Worm (Caenorhabditis elegans) whole organism, young adult: ENCODE data around the gene sng-1.

Experiments used
- B0261.1 ChIP-seq: sonication (generic microtip); optimal IDR thresholded peaks from 2 replicates; lab custom pipeline; 2016; ENCODE audit warnings: mild to moderate bottlenecking, missing genetic modification characterization, moderate library complexity, missing compliant biosample characterization
- F37B4.10 ChIP-seq: fragments of 200-800 bp; sonication (Bioruptor generic); IDR thresholded peaks from 2 replicates; pipeline ENCODE4 v1.3.6; 2022; ENCODE audit warnings: missing genetic modification characterization, missing compliant biosample characterization
- T26A5.8 ChIP-seq: sonication (generic microtip); optimal IDR thresholded peaks from 2 replicates; lab custom pipeline; 2016; ENCODE audit warnings: missing genetic modification characterization, missing compliant biosample characterization
- Y53G8AR.9 ChIP-seq: fragments of 200-800 bp; sonication (Bioruptor generic); conservative IDR thresholded peaks from 2 replicates; pipeline ENCODE4 v1.3.6; 2022; ENCODE audit warnings: missing genetic modification reagents, missing genetic modification characterization, missing compliant biosample characterization
- ZK185.1 ChIP-seq: sonication (generic microtip); optimal IDR thresholded peaks from 2 replicates; lab custom pipeline; 2016; ENCODE audit warnings: mild to moderate bottlenecking, missing genetic modification characterization, missing compliant biosample characterization; ENCODE audit not compliant: poor library complexity, severe bottlenecking
- ama-1 ChIP-seq, 3 experiments: fragments of 150-350 bp in 1 of 3; sonication (generic microtip) in 2 of 3; optimal IDR thresholded peaks; 2 replicates each; lab custom pipeline; 2014 to 2018; ENCODE audit warnings: missing biosample characterization in 2 of 3, missing genetic modification characterization in 2 of 3, missing genetic modification reagents in 2 of 3
- aptf-2 ChIP-seq: fragments of 200-800 bp; sonication (Bioruptor generic); conservative IDR thresholded peaks from 2 replicates; pipeline ENCODE4 v1.3.6; 2022; ENCODE audit warnings: missing genetic modification reagents, missing genetic modification characterization, missing compliant biosample characterization
- atf-7 ChIP-seq: sonication (generic microtip); optimal IDR thresholded peaks from 2 replicates; lab custom pipeline; 2017; ENCODE audit warnings: mild to moderate bottlenecking, missing genetic modification characterization, missing compliant biosample characterization
- bed-1 ChIP-seq: fragments of 200-800 bp; sonication (Bioruptor generic); IDR thresholded peaks from 2 replicates; pipeline ENCODE4 v1.3.6; 2022; ENCODE audit warnings: missing genetic modification reagents, missing genetic modification characterization, missing compliant biosample characterization
- bed-2 ChIP-seq: fragments of 200-800 bp; sonication (Bioruptor generic); IDR thresholded peaks from 2 replicates; pipeline ENCODE4 v1.3.6; 2022; ENCODE audit warnings: missing genetic modification reagents, missing genetic modification characterization, missing compliant biosample characterization
- ceh-58 ChIP-seq: fragments of 200-800 bp; sonication (Bioruptor generic); IDR thresholded peaks from 2 replicates; pipeline ENCODE4 v1.3.6; 2022; ENCODE audit warnings: missing genetic modification characterization, missing compliant biosample characterization
- die-1 ChIP-seq: sonication (generic microtip); optimal IDR thresholded peaks from 2 replicates; lab custom pipeline; 2016; ENCODE audit warnings: missing genotype, mild to moderate bottlenecking, missing genetic modification characterization, missing compliant biosample characterization
- ekl-4 ChIP-seq: fragments of 200-800 bp; sonication (Bioruptor generic); IDR thresholded peaks from 2 replicates; pipeline ENCODE4 v1.3.6; 2022; ENCODE audit warnings: missing genetic modification reagents, missing genetic modification characterization, missing compliant biosample characterization
- hmg-1.2 ChIP-seq: fragments of 200-800 bp; sonication (Bioruptor generic); IDR thresholded peaks from 2 replicates; pipeline ENCODE4 v1.3.6; 2022; ENCODE audit warnings: missing genetic modification reagents, missing genetic modification characterization, missing compliant biosample characterization
- lag-1 ChIP-seq: fragments of 200-800 bp; sonication (Bioruptor generic); IDR thresholded peaks from 2 replicates; pipeline ENCODE4 v1.3.6; 2022; ENCODE audit warnings: missing genetic modification reagents, missing genetic modification characterization, missing compliant biosample characterization
- lsy-27 ChIP-seq: sonication (generic microtip); optimal IDR thresholded peaks from 2 replicates; lab custom pipeline; 2017; ENCODE audit warnings: missing genetic modification characterization, mild to moderate bottlenecking, missing compliant biosample characterization, antibody characterized with exemption, missing genotype, borderline replicate concordance; ENCODE audit not compliant: insufficient read depth
- madf-10 ChIP-seq: sonication (generic microtip); optimal IDR thresholded peaks from 2 replicates; lab custom pipeline; 2016; ENCODE audit warnings: mild to moderate bottlenecking, missing genetic modification characterization, missing compliant biosample characterization
- mxl-1 ChIP-seq: sonication (generic microtip); optimal IDR thresholded peaks from 2 replicates; lab custom pipeline; 2016; ENCODE audit warnings: missing genetic modification characterization, missing compliant biosample characterization
- nhr-120 ChIP-seq: fragments of 200-800 bp; sonication (Bioruptor generic); IDR thresholded peaks from 2 replicates; pipeline ENCODE4 v1.3.6; 2022; ENCODE audit warnings: missing genetic modification characterization, missing compliant biosample characterization
- pbrm-1 ChIP-seq: fragments of 200-800 bp; sonication (Bioruptor generic); IDR thresholded peaks from 2 replicates; pipeline ENCODE4 v1.3.6; 2022; ENCODE audit warnings: missing genetic modification reagents, missing genetic modification characterization, missing compliant biosample characterization
- sdz-38 ChIP-seq: sonication (generic microtip); optimal IDR thresholded peaks from 2 replicates; lab custom pipeline; 2016; ENCODE audit warnings: missing genotype, missing genetic modification characterization, missing compliant biosample characterization
- snpc-1.1 ChIP-seq: sonication (generic microtip); optimal IDR thresholded peaks from 2 replicates; lab custom pipeline; 2017; ENCODE audit warnings: missing genetic modification characterization, mild to moderate bottlenecking, missing compliant biosample characterization, antibody characterized with exemption, moderate library complexity, missing genotype, missing genetic modification reagents; ENCODE audit not compliant: insufficient read depth
- snpc-3.4 ChIP-seq: sonication (generic microtip); optimal IDR thresholded peaks from 2 replicates; lab custom pipeline; 2017; ENCODE audit warnings: missing genetic modification characterization, mild to moderate bottlenecking, missing compliant biosample characterization, antibody characterized with exemption, moderate library complexity, missing genotype, missing genetic modification reagents
- sptf-2 ChIP-seq: fragments of 200-800 bp; sonication (Bioruptor generic); optimal IDR thresholded peaks from 2 replicates; lab custom pipeline; 2018; ENCODE audit warnings: mild to moderate bottlenecking, missing genetic modification characterization, missing compliant biosample characterization
- xnd-1 ChIP-seq: sonication (generic microtip); optimal IDR thresholded peaks from 2 replicates; lab custom pipeline; 2016; ENCODE audit warnings: missing genotype, missing genetic modification reagents, missing genetic modification characterization, missing compliant biosample characterization
- ztf-22 ChIP-seq: fragments of 200-800 bp; sonication (Bioruptor generic); optimal IDR thresholded peaks from 2 replicates; lab custom pipeline; 2018; ENCODE audit warnings: mild to moderate bottlenecking, missing genetic modification characterization, moderate library complexity, missing compliant biosample characterization

The sng-1 gene

DNA sequence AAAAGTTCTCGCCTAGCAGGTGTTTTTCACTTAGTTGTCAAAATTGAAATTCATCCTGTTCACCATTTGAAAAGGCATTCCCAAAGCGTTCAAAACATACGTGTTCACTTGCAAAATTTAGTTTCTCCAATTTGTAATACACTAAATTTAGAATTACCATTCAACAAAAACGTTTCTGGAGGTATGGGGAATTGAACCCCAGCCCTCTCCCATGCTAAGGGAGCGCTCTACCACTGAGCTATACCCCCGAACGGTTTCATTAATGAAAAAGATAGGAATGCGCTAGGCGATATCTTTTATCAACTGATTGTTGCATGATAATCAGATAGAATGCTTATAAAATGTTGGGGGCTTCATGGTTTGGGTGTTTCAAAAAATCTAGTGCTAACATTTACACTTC lies 51.2 kb downstream of the sng-1 start (continued):
- TF ChIP-seq lsy-27 (tag; lab: Kevin White, UChicago) (no peak), madf-10 (peak; percentile 12), aptf-2 (GFP tag; lab: Robert Waterston, UW) (no peak), ama-1 (optimal IDR thresholded peaks at IDR 0.05; lab: Kevin White, UChicago) (no peak), ama-1 (GFP tag; optimal IDR thresholded peaks at IDR 0.05; lab: Kevin White, UChicago) (peak in 1 of 2 experiments; percentile 47), snpc-3.4 (tag; lab: Kevin White, UChicago) (peak; percentile 31), B0261.1 (peak; percentile 72), die-1 (peak; percentile 61), bed-2 (GFP tag; lab: Robert Waterston, UW) (no peak), ekl-4 (GFP tag; lab: Robert Waterston, UW) (peak; percentile 54; the same call in 1 of the 2 replicates), pbrm-1 (GFP tag; lab: Robert Waterston, UW) (peak; percentile 63), lag-1 (GFP tag; lab: Robert Waterston, UW) (no peak), snpc-1.1 (tag; lab: Kevin White, UChicago) (no peak), ZK185.1 (tag; lab: Kevin White, UChicago) (peak; percentile 32), bed-1 (GFP tag; lab: Robert Waterston, UW) (no peak), ztf-22 (no peak), F37B4.10 (no peak), sptf-2 (GFP tag; lab: Kevin White, UChicago) (peak; percentile 39), nhr-120 (GFP tag; lab: Robert Waterston, UW) (no peak), ceh-58 (GFP tag; lab: Robert Waterston, UW) (no peak), xnd-1 (tag; lab: Kevin White, UChicago) (no peak), atf-7 (tag; lab: Kevin White, UChicago) (peak; percentile 8), Y53G8AR.9 (GFP tag; lab: Robert Waterston, UW) (no peak), mxl-1 (tag; lab: Kevin White, UChicago) (peak; percentile 17), sdz-38 (no peak), hmg-1.2 (no peak), T26A5.8 (tag; lab: Kevin White, UChicago) (no peak)
